Fruit fly (Drosophila melanogaster) whole organism, prepupa: ENCODE results near the gene CG4565.

Source experiments
- Blimp-1 ChIP-seq: fragments of 200-800 bp; sonication (Bioruptor generic); optimal IDR thresholded peaks from 3 replicates; lab custom pipeline; 2017; ENCODE audit warnings: missing biosample characterization, missing genetic modification characterization, mild to moderate bottlenecking, moderate library complexity, missing genetic modification reagents
- CG10631 ChIP-seq: fragments of 200-800 bp; sonication (Bioruptor generic); optimal IDR thresholded peaks from 2 replicates; lab custom pipeline; 2016; ENCODE audit warnings: missing biosample characterization, missing genetic modification characterization
- CG10669 ChIP-seq: fragments of 200-800 bp; sonication (Bioruptor generic); optimal IDR thresholded peaks from 3 replicates; lab custom pipeline; 2018; ENCODE audit warnings: missing biosample characterization, mild to moderate bottlenecking, missing genetic modification characterization, moderate library complexity
- CG11902 ChIP-seq: fragments of 200-800 bp; sonication (Bioruptor generic); optimal IDR thresholded peaks from 3 replicates; lab custom pipeline; 2016; ENCODE audit warnings: missing biosample characterization, missing genetic modification characterization
- CG15336 ChIP-seq: fragments of 200-800 bp; sonication (Bioruptor generic); IDR thresholded peaks from 2 replicates; pipeline ENCODE4 v1.3.6; 2022; ENCODE audit warnings: missing biosample characterization, missing genetic modification characterization
- CG1621 ChIP-seq: fragments of 200-800 bp; sonication (Bioruptor generic); optimal IDR thresholded peaks from 3 replicates; lab custom pipeline; 2018; ENCODE audit warnings: missing biosample characterization, mild to moderate bottlenecking, missing genetic modification characterization
- CG16779 ChIP-seq: fragments of 200-800 bp; sonication (Bioruptor generic); optimal IDR thresholded peaks from 3 replicates; lab custom pipeline; 2017; ENCODE audit warnings: missing biosample characterization, mild to moderate bottlenecking, missing genetic modification characterization
- CG31627 ChIP-seq: fragments of 200-800 bp; sonication (Bioruptor generic); optimal IDR thresholded peaks from 3 replicates; lab custom pipeline; 2016; ENCODE audit warnings: missing biosample characterization, missing genetic modification characterization
- CG32006 ChIP-seq: fragments of 200-800 bp; sonication (Bioruptor generic); optimal IDR thresholded peaks from 3 replicates; lab custom pipeline; 2017; ENCODE audit warnings: missing biosample characterization, mild to moderate bottlenecking, missing genetic modification characterization
- CG34406 ChIP-seq: fragments of 200-800 bp; sonication (Bioruptor generic); optimal IDR thresholded peaks from 3 replicates; lab custom pipeline; 2016; ENCODE audit warnings: missing biosample characterization, missing genetic modification characterization
- CG3919 ChIP-seq: fragments of 200-800 bp; sonication (Bioruptor generic); optimal IDR thresholded peaks from 3 replicates; lab custom pipeline; 2016; ENCODE audit warnings: missing biosample characterization, missing genetic modification characterization
- CG4318 ChIP-seq: fragments of 200-800 bp; sonication (Bioruptor generic); optimal IDR thresholded peaks from 3 replicates; lab custom pipeline; 2017; ENCODE audit warnings: missing biosample characterization, mild to moderate bottlenecking, missing genetic modification characterization
- CG6163 ChIP-seq: fragments of 200-800 bp; sonication (Bioruptor generic); IDR thresholded peaks from 3 replicates; pipeline ENCODE4 v1.3.6; 2022; ENCODE audit warnings: missing biosample characterization, missing genetic modification characterization
- CG6276 ChIP-seq: fragments of 200-800 bp; sonication (Bioruptor generic); optimal IDR thresholded peaks from 2 replicates; lab custom pipeline; 2017; ENCODE audit warnings: missing biosample characterization, mild to moderate bottlenecking, missing genetic modification characterization
- CG6792 ChIP-seq: fragments of 200-800 bp; sonication (Bioruptor generic); optimal IDR thresholded peaks from 3 replicates; lab custom pipeline; 2016; ENCODE audit warnings: missing biosample characterization, missing genetic modification characterization
- CG6808 ChIP-seq: fragments of 200-800 bp; sonication (Bioruptor generic); optimal IDR thresholded peaks from 3 replicates; lab custom pipeline; 2017; ENCODE audit warnings: missing biosample characterization, missing genetic modification characterization, mild to moderate bottlenecking, moderate library complexity, missing genetic modification reagents
- CG6854 ChIP-seq: fragments of 200-800 bp; sonication (Bioruptor generic); optimal IDR thresholded peaks from 2 replicates; lab custom pipeline; 2017; ENCODE audit warnings: missing biosample characterization, mild to moderate bottlenecking, missing genetic modification characterization
- CG7368 ChIP-seq: fragments of 200-800 bp; sonication (Bioruptor generic); optimal IDR thresholded peaks from 3 replicates; lab custom pipeline; 2016; ENCODE audit warnings: missing biosample characterization, missing genetic modification characterization
- CG8319 ChIP-seq: fragments of 200-800 bp; sonication (Bioruptor generic); optimal IDR thresholded peaks from 3 replicates; lab custom pipeline; 2016; ENCODE audit warnings: missing biosample characterization, missing genetic modification characterization
- CG8632 ChIP-seq: fragments of 200-800 bp; sonication (Bioruptor generic); optimal IDR thresholded peaks from 3 replicates; lab custom pipeline; 2016; ENCODE audit warnings: missing biosample characterization, missing genetic modification characterization
- CG9139 ChIP-seq: fragments of 200-800 bp; sonication (Bioruptor generic); optimal IDR thresholded peaks from 3 replicates; lab custom pipeline; 2017; ENCODE audit warnings: missing biosample characterization, mild to moderate bottlenecking, missing genetic modification characterization
- Eip75B ChIP-seq: fragments of 200-800 bp; sonication (Bioruptor generic); optimal IDR thresholded peaks from 3 replicates; lab custom pipeline; 2016; ENCODE audit warnings: missing biosample characterization, missing genetic modification characterization
- Eip78C ChIP-seq: fragments of 200-800 bp; sonication (Bioruptor generic); peaks from one replicate; lab custom pipeline; 2016; ENCODE audit warnings: missing biosample characterization, missing genetic modification characterization
- Eip93F ChIP-seq: fragments of 200-800 bp; sonication (Bioruptor generic); optimal IDR thresholded peaks from 2 replicates; lab custom pipeline; 2016; ENCODE audit warnings: missing biosample characterization, mild to moderate bottlenecking, missing genetic modification characterization
- Ets21C ChIP-seq: fragments of 200-800 bp; sonication (Bioruptor generic); optimal IDR thresholded peaks from 3 replicates; lab custom pipeline; 2016; ENCODE audit warnings: missing biosample characterization, missing genetic modification characterization
- Ets96B ChIP-seq: fragments of 200-800 bp; optimal IDR thresholded peaks from 2 replicates; lab custom pipeline; 2019; ENCODE audit warnings: missing biosample characterization, mild to moderate bottlenecking, missing genetic modification characterization, moderate library complexity
- Gug ChIP-seq: fragments of 200-800 bp; sonication (Bioruptor generic); IDR thresholded peaks from 2 replicates; pipeline ENCODE4 v1.3.6; 2022; ENCODE audit warnings: missing biosample characterization, missing genetic modification characterization
- Hr39 ChIP-seq: fragments of 200-800 bp; sonication (Bioruptor generic); optimal IDR thresholded peaks from 2 replicates; lab custom pipeline; 2016; ENCODE audit warnings: missing biosample characterization, missing genetic modification characterization
- Hr4 ChIP-seq: fragments of 200-800 bp; sonication (Bioruptor generic); optimal IDR thresholded peaks from 3 replicates; lab custom pipeline; 2016; ENCODE audit warnings: missing biosample characterization, missing genetic modification characterization
- Lpt ChIP-seq: fragments of 200-800 bp; sonication (Bioruptor generic); optimal IDR thresholded peaks from 3 replicates; lab custom pipeline; 2016; ENCODE audit warnings: missing biosample characterization, missing genetic modification characterization
- Met ChIP-seq: fragments of 200-800 bp; sonication (Bioruptor generic); optimal IDR thresholded peaks from 3 replicates; lab custom pipeline; 2016; ENCODE audit warnings: missing biosample characterization, missing genetic modification characterization
- OdsH ChIP-seq: fragments of 200-800 bp; sonication (Bioruptor generic); optimal IDR thresholded peaks from 3 replicates; lab custom pipeline; 2016; ENCODE audit warnings: missing biosample characterization, missing genetic modification characterization
- Sox102F ChIP-seq: fragments of 200-800 bp; sonication (Bioruptor generic); optimal IDR thresholded peaks from 2 replicates; lab custom pipeline; 2016; ENCODE audit warnings: missing biosample characterization, mild to moderate bottlenecking, missing genetic modification characterization
- Sox14 ChIP-seq: fragments of 200-800 bp; sonication (Bioruptor generic); optimal IDR thresholded peaks from 3 replicates; lab custom pipeline; 2016; ENCODE audit warnings: missing biosample characterization, missing genetic modification characterization
- Sox15 ChIP-seq: fragments of 200-800 bp; sonication (Bioruptor generic); optimal IDR thresholded peaks from 3 replicates; lab custom pipeline; 2016; ENCODE audit warnings: missing biosample characterization, missing genetic modification characterization
- achi ChIP-seq: fragments of 200-800 bp; sonication (Bioruptor generic); optimal IDR thresholded peaks from 3 replicates; lab custom pipeline; 2016; ENCODE audit warnings: missing biosample characterization, missing genetic modification characterization
- acj6 ChIP-seq: fragments of 200-800 bp; sonication (Bioruptor generic); optimal IDR thresholded peaks from 3 replicates; lab custom pipeline; 2016; ENCODE audit warnings: missing biosample characterization, missing genetic modification characterization
- cyc ChIP-seq: fragments of 200-800 bp; sonication (Bioruptor generic); optimal IDR thresholded peaks from 3 replicates; lab custom pipeline; 2016; ENCODE audit warnings: missing biosample characterization, missing genetic modification characterization
- dsx ChIP-seq: fragments of 200-800 bp; optimal IDR thresholded peaks from 3 replicates; lab custom pipeline; 2019; ENCODE audit warnings: missing biosample characterization, mild to moderate bottlenecking, missing genetic modification characterization, moderate library complexity; ENCODE audit not compliant: poor library complexity, severe bottlenecking
- eg ChIP-seq: fragments of 200-800 bp; sonication (Bioruptor generic); IDR thresholded peaks from 3 replicates; pipeline ENCODE4 v1.3.6; 2022; ENCODE audit warnings: missing biosample characterization, missing genetic modification characterization
- esn ChIP-seq: fragments of 200-800 bp; sonication (Bioruptor generic); optimal IDR thresholded peaks from 2 replicates; lab custom pipeline; 2016; ENCODE audit warnings: missing biosample characterization, mild to moderate bottlenecking, missing genetic modification characterization, moderate library complexity
- fd59A ChIP-seq: fragments of 200-800 bp; sonication (Bioruptor generic); optimal IDR thresholded peaks from 2 replicates; lab custom pipeline; 2017; ENCODE audit warnings: missing biosample characterization, mild to moderate bottlenecking, missing genetic modification characterization, missing genetic modification reagents
- fd85E ChIP-seq: fragments of 200-800 bp; sonication (Bioruptor generic); optimal IDR thresholded peaks from 3 replicates; lab custom pipeline; 2016; ENCODE audit warnings: missing biosample characterization, missing genetic modification characterization
- fkh ChIP-seq: fragments of 200-800 bp; sonication (Bioruptor generic); optimal IDR thresholded peaks from 3 replicates; lab custom pipeline; 2017; ENCODE audit warnings: missing biosample characterization, mild to moderate bottlenecking, missing genetic modification characterization, moderate library complexity
- lz ChIP-seq: fragments of 200-800 bp; sonication (Bioruptor generic); optimal IDR thresholded peaks from 3 replicates; lab custom pipeline; 2016; ENCODE audit warnings: missing biosample characterization, missing genetic modification characterization
- salr ChIP-seq, 2 experiments: fragments of 200-800 bp; sonication (Bioruptor generic); optimal IDR thresholded peaks; 3 replicates each; lab custom pipeline; 2016 to 2018; ENCODE audit warnings: missing biosample characterization in 2 of 2, missing genetic modification characterization in 2 of 2, mild to moderate bottlenecking in 1 of 2
- spab ChIP-seq: fragments of 200-800 bp; sonication (Bioruptor generic); optimal IDR thresholded peaks from 2 replicates; lab custom pipeline; 2017; ENCODE audit warnings: missing biosample characterization, mild to moderate bottlenecking, missing genetic modification characterization, missing genetic modification reagents
- ss ChIP-seq, 2 experiments: fragments of 200-800 bp; sonication (Bioruptor generic); optimal IDR thresholded peaks; 2 replicates in 1 of 2; 3 replicates in 1 of 2; lab custom pipeline; 2017 to 2018; ENCODE audit warnings: mild to moderate bottlenecking in 2 of 2, missing biosample characterization in 2 of 2, missing genetic modification characterization in 2 of 2, moderate library complexity in 1 of 2
- svp ChIP-seq: fragments of 200-800 bp; sonication (Bioruptor generic); peaks from one replicate; lab custom pipeline; 2016; ENCODE audit warnings: missing biosample characterization, missing genetic modification characterization
- topi ChIP-seq: fragments of 200-800 bp; sonication (Bioruptor generic); optimal IDR thresholded peaks from 3 replicates; lab custom pipeline; 2016; ENCODE audit warnings: missing biosample characterization, missing genetic modification characterization
- vri ChIP-seq: fragments of 200-800 bp; sonication (Bioruptor generic); optimal IDR thresholded peaks from 3 replicates; lab custom pipeline; 2016; ENCODE audit warnings: missing biosample characterization, mild to moderate bottlenecking, missing genetic modification characterization

The CG4565 gene

dm6 chr3R:10881824-10882559 is 29.5 kb downstream of the CG4565 start, which contains the start of gene Tpc1:
Gene Tpc1 (minus strand): TSS chr3R:10882188.
- TF ChIP-seq Eip75B (peak; percentile 21), CG16779 (tag; lab: Kevin White, UChicago) (no peak), Gug (GFP tag; lab: Robert Waterston, UW) (no peak), CG8319 (no peak), CG6163 (GFP tag; lab: Robert Waterston, UW) (no peak), CG1621 (tag; lab: Kevin White, UChicago) (no peak), Met (GFP tag; lab: Kevin White, UChicago) (peak; percentile 39), CG9139 (GFP tag; lab: Kevin White, UChicago) (no peak), vri (peak; percentile 85), Ets96B (tag; lab: Kevin White, UChicago) (peak; percentile 9), CG10669 (GFP tag; lab: Kevin White, UChicago) (no peak), fd59A (GFP tag; lab: Kevin White, UChicago) (no peak), Eip78C (GFP tag; lab: Kevin White, UChicago) (peak; percentile 67), OdsH (GFP tag; lab: Kevin White, UChicago) (peak; percentile 32), Ets21C (GFP tag; lab: Kevin White, UChicago) (peak; percentile 36), CG15336 (GFP tag; lab: Robert Waterston, UW) (no peak), CG6792 (no peak), CG3919 (GFP tag; lab: Kevin White, UChicago) (peak; percentile 47), CG31627 (GFP tag; lab: Kevin White, UChicago) (peak; percentile 42), Blimp-1 (peak; percentile 95), svp (GFP tag; lab: Kevin White, UChicago) (peak; percentile 65), fkh (GFP tag; lab: Kevin White, UChicago) (no peak), acj6 (no peak), esn (GFP tag; lab: Kevin White, UChicago) (peak; percentile 40), CG34406 (GFP tag; lab: Kevin White, UChicago) (no peak), Eip93F (GFP tag; lab: Kevin White, UChicago) (no peak), CG11902 (GFP tag; lab: Kevin White, UChicago) (no peak), achi (peak; percentile 96), Hr4 (GFP tag; lab: Kevin White, UChicago) (peak; percentile 47), ss (GFP tag; optimal IDR thresholded peaks at IDR 0.05; lab: Kevin White, UChicago) (peak in 1 of 2 experiments; percentile 30), Sox14 (GFP tag; lab: Kevin White, UChicago) (peak; percentile 65), topi (GFP tag; lab: Kevin White, UChicago) (no peak), dsx (peak; percentile 20), Lpt (GFP tag; lab: Kevin White, UChicago) (no peak), CG10631 (GFP tag; lab: Kevin White, UChicago) (no peak), CG6808 (GFP tag; lab: Kevin White, UChicago) (no peak), Hr39 (GFP tag; lab: Kevin White, UChicago) (peak; percentile 51), salr (GFP tag; optimal IDR thresholded peaks at IDR 0.05; lab: Kevin White, UChicago) (no peak), Sox15 (GFP tag; lab: Kevin White, UChicago) (no peak), fd85E (no peak), cyc (GFP tag; lab: Kevin White, UChicago) (peak; percentile 15), CG8632 (GFP tag; lab: Kevin White, UChicago) (no peak), CG7368 (no peak), CG6276 (no peak), spab (no peak), CG6854 (peak; percentile 80), eg (peak; percentile 35; the same call in 1 of the 3 replicates), CG32006 (peak; percentile 5), lz (GFP tag; lab: Kevin White, UChicago) (peak; percentile 50), Sox102F (GFP tag; lab: Kevin White, UChicago) (peak; percentile 42), CG4318 (GFP tag; lab: Kevin White, UChicago) (no peak)
